Fruit fly (Drosophila melanogaster): ENCODE data around the gene CG31229.

The CG31229 gene

DNA sequence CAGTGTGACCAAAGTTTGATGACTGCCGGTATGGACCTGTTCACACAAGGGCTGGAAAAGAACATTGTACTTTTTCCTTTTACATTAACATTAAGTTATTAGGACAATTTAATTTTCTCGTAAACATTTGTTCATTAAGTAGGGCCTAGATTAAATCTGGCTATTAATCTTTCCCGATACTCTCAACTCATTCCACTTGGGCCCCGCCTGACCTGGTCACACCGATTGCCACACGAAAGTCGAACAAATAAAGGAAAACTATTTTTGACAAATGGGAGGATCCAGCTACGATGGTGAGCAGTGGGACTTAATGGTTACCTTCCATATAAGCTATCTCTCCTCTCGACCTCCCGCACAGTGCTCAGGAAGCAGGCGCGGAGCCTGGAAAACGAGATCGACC is 4.1 kb upstream of the CG31229 start, which contains the start of the genes Cpsf73 and Gos28:
Gene Cpsf73, minus strand, starts transcription at position 28 of the 400 bp plus-strand sequence.
Gene Gos28, plus strand, starts transcription at position 214 of the 400 bp plus-strand sequence.
- TF ChIP-seq Jra (GFP tag; optimal IDR thresholded peaks at IDR 0.05) (no peak), Rel (GFP tag; optimal IDR thresholded peaks at IDR 0.05) (no peak), Rel (tag; optimal IDR thresholded peaks at IDR 0.05) (peak; percentile 30), Hr78 (GFP tag; optimal IDR thresholded peaks at IDR 0.05) (no peak), CG32264 (GFP tag; optimal IDR thresholded peaks at IDR 0.05) (no peak), foxo (GFP tag; optimal IDR thresholded peaks at IDR 0.05) (peak in 1 of 2 experiments; percentile 5), HLH106 (tag; optimal IDR thresholded peaks at IDR 0.05) (peak; percentile 13), dsf (GFP tag; optimal IDR thresholded peaks at IDR 0.05; ENCODE audit: borderline replicate concordance) (no peak), Sp1 (GFP tag; optimal IDR thresholded peaks at IDR 0.05) (peak; percentile 23), rgr (GFP tag; optimal IDR thresholded peaks at IDR 0.05) (peak; percentile 53), h (GFP tag; optimal IDR thresholded peaks at IDR 0.05) (peak; percentile 39), sv (GFP tag; optimal IDR thresholded peaks at IDR 0.05) (no peak), ey (GFP tag; optimal IDR thresholded peaks at IDR 0.05) (no peak), Vsx2 (GFP tag; optimal IDR thresholded peaks at IDR 0.05; ENCODE audit: partially characterized antibody) (no peak), Mio (GFP tag; optimal IDR thresholded peaks at IDR 0.05) (no peak), N (GFP tag; optimal IDR thresholded peaks at IDR 0.05) (no peak), fru (GFP tag; optimal IDR thresholded peaks at IDR 0.05) (no peak), Hnf4 (GFP tag; optimal IDR thresholded peaks at IDR 0.05) (no peak), woc (GFP tag; optimal IDR thresholded peaks at IDR 0.05) (peak; percentile 39), usp (GFP tag; optimal IDR thresholded peaks at IDR 0.05) (no peak), Abd-B (GFP tag; optimal IDR thresholded peaks at IDR 0.05) (no peak)

DNA sequence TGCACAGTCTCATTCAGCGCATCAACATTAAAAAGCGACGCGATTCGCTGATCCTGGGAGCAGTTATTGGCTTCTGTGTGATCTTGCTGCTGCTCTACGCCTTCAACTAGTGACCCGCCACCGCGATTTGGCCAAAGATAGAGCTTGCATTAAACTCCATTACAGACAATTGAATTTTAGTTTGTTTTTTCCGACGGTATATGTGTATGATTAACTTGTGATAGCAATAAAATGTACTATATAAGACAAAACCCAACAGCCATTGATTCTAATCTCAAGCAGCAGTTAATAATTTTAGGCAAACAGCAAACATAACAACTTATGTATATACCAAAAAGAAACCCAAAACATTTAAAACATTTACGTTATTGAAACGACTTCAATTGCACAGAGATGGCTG is 2.6 kb upstream of the CG31229 start, which contains the start of gene CG31231:
Gene CG31231, plus strand, starts transcription at position 301 of the 400 bp plus-strand sequence.
- TF ChIP-seq psq (GFP tag; optimal IDR thresholded peaks at IDR 0.05) (no peak), Mio (GFP tag; optimal IDR thresholded peaks at IDR 0.05) (no peak), rgr (GFP tag; optimal IDR thresholded peaks at IDR 0.05) (no peak), Hr83 (GFP tag; optimal IDR thresholded peaks at IDR 0.05; ENCODE audit: poor library complexity, severe bottlenecking) (no peak), OdsH (GFP tag; optimal IDR thresholded peaks at IDR 0.05) (no peak), h (GFP tag; optimal IDR thresholded peaks at IDR 0.05) (no peak), usp (GFP tag; optimal IDR thresholded peaks at IDR 0.05) (no peak), jim (GFP tag; optimal IDR thresholded peaks at IDR 0.05) (no peak), dsf (GFP tag; optimal IDR thresholded peaks at IDR 0.05; ENCODE audit: borderline replicate concordance) (no peak)

dm6 chr3R:18669152-18669551 is 1.5 kb downstream of the CG31229 start, which contains the start of gene CG7702:
Gene CG7702 (plus strand): TSS chr3R:18669390.
- TF ChIP-seq Abd-B (GFP tag; optimal IDR thresholded peaks at IDR 0.05) (no peak), jim (GFP tag; optimal IDR thresholded peaks at IDR 0.05) (peak; percentile 86), psq (GFP tag; optimal IDR thresholded peaks at IDR 0.05) (no peak), CrebA (GFP tag; optimal IDR thresholded peaks at IDR 0.05; ENCODE audit: borderline replicate concordance) (no peak), ey (GFP tag; optimal IDR thresholded peaks at IDR 0.05) (no peak), dl (GFP tag; optimal IDR thresholded peaks at IDR 0.05; ENCODE audit: insufficient read depth in 1 of 2, partially characterized antibody in 2 of 2) (no peak), sv (GFP tag; optimal IDR thresholded peaks at IDR 0.05) (no peak), Hr83 (GFP tag; optimal IDR thresholded peaks at IDR 0.05; ENCODE audit: poor library complexity, severe bottlenecking) (peak; percentile 5), dsf (GFP tag; optimal IDR thresholded peaks at IDR 0.05; ENCODE audit: borderline replicate concordance) (no peak), Myc (optimal IDR thresholded peaks at IDR 0.05) (no peak), Rel (GFP tag; optimal IDR thresholded peaks at IDR 0.05) (peak; percentile 22), Rel (tag; optimal IDR thresholded peaks at IDR 0.05) (peak; percentile 75), Vsx2 (GFP tag; optimal IDR thresholded peaks at IDR 0.05; ENCODE audit: partially characterized antibody) (peak; percentile 75), woc (GFP tag; optimal IDR thresholded peaks at IDR 0.05) (no peak), Hnf4 (GFP tag; optimal IDR thresholded peaks at IDR 0.05) (no peak), Dfd (GFP tag; optimal IDR thresholded peaks at IDR 0.05) (no peak), N (GFP tag; optimal IDR thresholded peaks at IDR 0.05) (no peak), rgr (GFP tag; optimal IDR thresholded peaks at IDR 0.05) (no peak), Dif (GFP tag; optimal IDR thresholded peaks at IDR 0.05; ENCODE audit: partially characterized antibody) (peak; percentile 30), HLH106 (tag; optimal IDR thresholded peaks at IDR 0.05) (no peak), usp (GFP tag; optimal IDR thresholded peaks at IDR 0.05) (no peak), br (GFP tag; optimal IDR thresholded peaks at IDR 0.05) (peak; percentile 1), brk (GFP tag; optimal IDR thresholded peaks at IDR 0.05) (no peak), CG9705 (GFP tag; optimal IDR thresholded peaks at IDR 0.05) (no peak)
